Worm (Caenorhabditis elegans): ENCODE measurements around the gene irld-52.

irld-52 gene

ce11 chrV:15817746-15818145 is 38.3 kb downstream of the irld-52 start, which contains the start of gene abf-3:
Gene abf-3, minus strand, starts transcription at chrV:15817846.
- TF ChIP-seq gei-8 (GFP tag; optimal IDR thresholded peaks at IDR 0.05) (no peak), aha-1 (tag) (peak; percentile 18)

DNA sequence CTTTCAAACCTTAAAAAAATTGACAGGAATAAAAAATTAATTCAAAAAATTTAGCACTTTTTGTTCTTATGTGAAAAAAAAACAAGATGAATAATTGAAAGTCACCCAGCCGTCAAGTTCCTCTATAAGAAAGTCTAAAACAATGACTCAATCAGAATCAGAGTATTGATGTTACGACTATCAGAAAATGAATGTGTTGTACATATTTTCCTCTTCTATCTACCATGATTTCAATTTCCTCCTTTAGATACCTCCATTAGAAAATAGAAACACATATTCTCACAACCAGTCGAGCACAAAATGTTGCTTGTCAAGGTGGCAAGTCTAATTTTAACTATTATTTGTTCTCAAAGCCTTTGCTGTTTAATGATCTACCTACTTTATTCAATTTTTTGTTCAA is 40.5 kb downstream of the irld-52 start, which contains the start of gene srbc-48:
Gene srbc-48, plus strand, starts transcription at position 301 of the 400 bp plus-strand sequence.
- TF ChIP-seq daf-8 (GFP tag; IDR thresholded peaks at IDR 0.05) (no peak), aha-1 (tag) (peak; percentile 36), zfp-2 (tag; optimal IDR thresholded peaks at IDR 0.05) (no peak), ceh-28 (tag; optimal IDR thresholded peaks at IDR 0.05) (no peak), sdz-12 (GFP tag; optimal IDR thresholded peaks at IDR 0.05) (no peak), snpc-4 (tag; optimal IDR thresholded peaks at IDR 0.05) (no peak)

- TF ChIP-seq ceh-32 (tag; optimal IDR thresholded peaks at IDR 0.05; ENCODE audit: poor library complexity) (no peak), nhr-10 (tag; optimal IDR thresholded peaks at IDR 0.05) (no peak), hlh-11 (tag; optimal IDR thresholded peaks at IDR 0.05) (no peak), ceh-20 (GFP tag; IDR thresholded peaks at IDR 0.05) (no peak), set-16 (GFP tag; IDR thresholded peaks at IDR 0.05) (no peak), Y5F2A.4 (GFP tag; optimal IDR thresholded peaks at IDR 0.05) (no peak), vab-7 (GFP tag; IDR thresholded peaks at IDR 0.05) (no peak), ZK337.2 (GFP tag; IDR thresholded peaks at IDR 0.05) (no peak), lin-13 (GFP tag; optimal IDR thresholded peaks at IDR 0.05) (no peak), hlh-30 (tag; optimal IDR thresholded peaks at IDR 0.05; ENCODE audit: insufficient read depth) (no peak), daf-12 (tag; optimal IDR thresholded peaks at IDR 0.05) (no peak)
Observed at ce11 chrV:15821398-15821797, 41.9 kb downstream of the irld-52 start, which contains the start of gene srbc-49. Gene srbc-49, plus strand, starts transcription at chrV:15821698.

DNA sequence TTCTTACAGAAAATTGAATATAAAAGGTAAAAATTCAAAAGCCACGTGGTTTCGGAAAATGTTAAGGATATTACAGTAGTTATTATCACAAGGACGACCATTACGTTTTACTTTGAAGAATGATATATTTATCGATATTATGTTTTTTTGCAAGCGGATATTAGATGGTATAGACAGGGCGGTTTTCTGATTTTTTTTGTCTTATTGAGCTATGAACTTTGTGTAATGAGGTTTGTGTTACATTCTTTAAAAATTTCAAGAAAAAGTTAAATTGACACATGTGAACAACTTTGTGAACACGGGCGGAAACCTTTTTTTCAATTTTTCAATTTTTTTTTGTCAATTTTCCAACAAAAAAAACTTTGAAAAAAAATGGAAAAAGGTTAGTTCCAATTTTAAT is 45.4 kb downstream of the irld-52 start, which contains the start of gene srbc-50:
Gene srbc-50, minus strand, starts transcription at position 101 of the 400 bp plus-strand sequence.
- TF ChIP-seq vab-7 (GFP tag; IDR thresholded peaks at IDR 0.05): no peak
- no peak for TF ChIP-seq nhr-237 (tag; optimal IDR thresholded peaks at IDR 0.05)
- TF ChIP-seq spr-3 (GFP tag; optimal IDR thresholded peaks at IDR 0.05): no peak
- TF ChIP-seq mdt-29 (GFP tag; IDR thresholded peaks at IDR 0.05): no peak
- TF ChIP-seq lin-15B (tag; optimal IDR thresholded peaks at IDR 0.05): no peak

ce11 chrV:15826110-15826509 is 46.6 kb downstream of the irld-52 start, which contains the start of gene srbc-51:
Gene srbc-51, plus strand, starts transcription at chrV:15826410.
- no peak for TF ChIP-seq jun-1 (tag; optimal IDR thresholded peaks at IDR 0.05)
- no peak for TF ChIP-seq dmd-9 (GFP tag; IDR thresholded peaks at IDR 0.05)
- peak; percentile 59 for TF ChIP-seq aha-1 (tag)
- TF ChIP-seq snpc-4 (tag; optimal IDR thresholded peaks at IDR 0.05): no peak

ce11 chrV:15829907-15830306 is 50.4 kb downstream of the irld-52 start, which contains the start of gene srbc-55:
Gene srbc-55, minus strand, starts transcription at chrV:15830007.
- TF ChIP-seq T26A8.4 (GFP tag; IDR thresholded peaks at IDR 0.05) (no peak), daf-16 (GFP tag; optimal IDR thresholded peaks at IDR 0.05) (no peak), daf-16 (tag; optimal IDR thresholded peaks at IDR 0.05) (no peak), ZK337.2 (GFP tag; IDR thresholded peaks at IDR 0.05) (no peak), ztf-7 (tag; optimal IDR thresholded peaks at IDR 0.05) (no peak), F44E2.7 (GFP tag; IDR thresholded peaks at IDR 0.05) (no peak), daf-19 (GFP tag; conservative IDR thresholded peaks at IDR 0.05) (no peak), F49E8.2 (tag; optimal IDR thresholded peaks at IDR 0.05; ENCODE audit: borderline replicate concordance) (no peak), rbr-2 (tag; optimal IDR thresholded peaks at IDR 0.05) (no peak), ctbp-1 (GFP tag; IDR thresholded peaks at IDR 0.05) (no peak), sdz-12 (GFP tag; optimal IDR thresholded peaks at IDR 0.05) (no peak), saeg-2 (GFP tag; IDR thresholded peaks at IDR 0.05) (no peak), lir-3 (tag; optimal IDR thresholded peaks at IDR 0.05) (no peak), daf-8 (GFP tag; IDR thresholded peaks at IDR 0.05) (no peak)
